Worm (Caenorhabditis elegans) whole organism, mixed stage, embryonic: ENCODE data around the gene Y62H9A.1.

ENCODE experiments used
- M03D4.4 ChIP-seq: sonication (generic microtip); optimal IDR thresholded peaks from 2 replicates; lab custom pipeline; 2017; ENCODE audit warnings: mild to moderate bottlenecking, missing genetic modification characterization, missing compliant biosample characterization
- bed-3 ChIP-seq: fragments of 200-800 bp; sonication (Bioruptor generic); optimal IDR thresholded peaks from 3 replicates; lab custom pipeline; 2018; ENCODE audit warnings: mild to moderate bottlenecking, missing genetic modification characterization, moderate library complexity, missing compliant biosample characterization
- blmp-1 ChIP-seq: fragments of 150-350 bp; optimal IDR thresholded peaks from 2 replicates; lab custom pipeline; 2014; ENCODE audit warnings: missing biosample characterization, missing genetic modification characterization
- ceh-43 ChIP-seq: fragments of 200-800 bp; sonication (Bioruptor generic); optimal IDR thresholded peaks from 2 replicates; lab custom pipeline; 2018; ENCODE audit warnings: mild to moderate bottlenecking, missing genetic modification characterization, moderate library complexity, missing compliant biosample characterization
- ceh-83 ChIP-seq: fragments of 200-800 bp; sonication (Bioruptor generic); optimal IDR thresholded peaks from 2 replicates; lab custom pipeline; 2018; ENCODE audit warnings: mild to moderate bottlenecking, missing genetic modification characterization, missing compliant biosample characterization
- ces-1 ChIP-seq: fragments of 150-350 bp; optimal IDR thresholded peaks from 2 replicates; lab custom pipeline; 2014; ENCODE audit warnings: missing biosample characterization, missing genetic modification reagents, missing genetic modification characterization
- cnd-1 ChIP-seq: fragments of 200-800 bp; sonication (Bioruptor generic); optimal IDR thresholded peaks from 2 replicates; lab custom pipeline; 2018; ENCODE audit warnings: mild to moderate bottlenecking, missing genetic modification characterization, missing compliant biosample characterization
- drap-1 ChIP-seq: fragments of 200-800 bp; sonication (Bioruptor generic); optimal IDR thresholded peaks from 3 replicates; lab custom pipeline; 2018; ENCODE audit warnings: mild to moderate bottlenecking, missing genetic modification characterization, missing compliant biosample characterization
- elt-1 ChIP-seq: sonication (generic microtip); optimal IDR thresholded peaks from 2 replicates; lab custom pipeline; 2017; ENCODE audit warnings: missing genetic modification characterization, mild to moderate bottlenecking, missing compliant biosample characterization, antibody characterized with exemption, moderate library complexity, borderline replicate concordance; ENCODE audit not compliant: insufficient read depth
- flh-1 ChIP-seq: fragments of 200-800 bp; sonication (Bioruptor generic); optimal IDR thresholded peaks from 2 replicates; lab custom pipeline; 2018; ENCODE audit warnings: mild to moderate bottlenecking, missing genetic modification characterization, moderate library complexity, missing compliant biosample characterization
- hlh-1 ChIP-seq: fragments of 150-350 bp; optimal IDR thresholded peaks from 2 replicates; lab custom pipeline; 2014; ENCODE audit warnings: missing biosample characterization, missing genetic modification reagents, missing genetic modification characterization
- lin-13 ChIP-seq: fragments of 150-350 bp; optimal IDR thresholded peaks from 2 replicates; lab custom pipeline; 2014; ENCODE audit warnings: missing biosample characterization, missing genetic modification characterization
- lsy-2 ChIP-seq: fragments of 150-350 bp; optimal IDR thresholded peaks from 2 replicates; lab custom pipeline; 2014; ENCODE audit warnings: missing biosample characterization, missing genetic modification characterization
- mab-5 ChIP-seq: fragments of 150-350 bp; optimal IDR thresholded peaks from 2 replicates; lab custom pipeline; 2014; ENCODE audit warnings: missing biosample characterization, missing genetic modification characterization
- mep-1 ChIP-seq: fragments of 150-350 bp; optimal IDR thresholded peaks from 2 replicates; lab custom pipeline; 2017; ENCODE audit warnings: missing biosample characterization, missing genetic modification reagents, missing genetic modification characterization, inconsistent platforms
- mls-2 ChIP-seq: sonication (generic microtip); optimal IDR thresholded peaks from 2 replicates; lab custom pipeline; 2016; ENCODE audit warnings: mild to moderate bottlenecking, missing genetic modification characterization, moderate library complexity, missing compliant biosample characterization
- nhr-12 ChIP-seq: fragments of 150-350 bp; optimal IDR thresholded peaks from 2 replicates; lab custom pipeline; 2014; ENCODE audit warnings: missing biosample characterization, missing genetic modification characterization
- nhr-2 ChIP-seq: fragments of 150-350 bp; optimal IDR thresholded peaks from 2 replicates; lab custom pipeline; 2014; ENCODE audit warnings: missing biosample characterization, missing genetic modification characterization
- nhr-28 ChIP-seq: fragments of 150-350 bp; optimal IDR thresholded peaks from 2 replicates; lab custom pipeline; 2014; ENCODE audit warnings: missing biosample characterization, missing genetic modification characterization
- nhr-76 ChIP-seq: sonication (generic microtip); optimal IDR thresholded peaks from 2 replicates; lab custom pipeline; 2017; ENCODE audit warnings: missing biosample characterization, missing genetic modification characterization
- pha-4 ChIP-seq: fragments of 150-350 bp; optimal IDR thresholded peaks from 2 replicates; lab custom pipeline; 2018; ENCODE audit warnings: missing biosample characterization, missing genetic modification reagents, missing genetic modification characterization
- sem-2 ChIP-seq: fragments of 200-800 bp; sonication (Bioruptor generic); optimal IDR thresholded peaks from 2 replicates; lab custom pipeline; 2018; ENCODE audit warnings: mild to moderate bottlenecking, missing genetic modification characterization, missing compliant biosample characterization
- snpc-4 ChIP-seq: fragments of 150-350 bp; optimal IDR thresholded peaks from 2 replicates; lab custom pipeline; 2014; ENCODE audit warnings: missing biosample characterization, missing genetic modification characterization
- sptf-1 ChIP-seq: sonication (generic microtip); optimal IDR thresholded peaks from 2 replicates; lab custom pipeline; 2017; ENCODE audit warnings: mild to moderate bottlenecking, missing genetic modification characterization, moderate library complexity, missing compliant biosample characterization
- tbx-8 ChIP-seq: fragments of 200-800 bp; sonication (Bioruptor generic); optimal IDR thresholded peaks from 2 replicates; lab custom pipeline; 2018; ENCODE audit warnings: mild to moderate bottlenecking, missing genetic modification characterization, moderate library complexity, missing compliant biosample characterization
- unc-120 ChIP-seq: sonication (generic microtip); optimal IDR thresholded peaks from 2 replicates; lab custom pipeline; 2017; ENCODE audit warnings: missing genetic modification characterization, missing compliant biosample characterization; ENCODE audit not compliant: poor library complexity, severe bottlenecking
- unc-39 ChIP-seq: fragments of 150-350 bp; optimal IDR thresholded peaks from 2 replicates; lab custom pipeline; 2014; ENCODE audit warnings: missing biosample characterization, missing genetic modification characterization
- unc-62 ChIP-seq: fragments of 150-350 bp; optimal IDR thresholded peaks from 2 replicates; lab custom pipeline; 2014; ENCODE audit warnings: missing biosample characterization, missing genetic modification reagents, missing genetic modification characterization
- zip-8 ChIP-seq: fragments of 150-350 bp; optimal IDR thresholded peaks from 2 replicates; lab custom pipeline; 2014; ENCODE audit warnings: missing biosample characterization, missing genetic modification characterization
- ztf-11 ChIP-seq: fragments of 150-350 bp; optimal IDR thresholded peaks from 2 replicates; lab custom pipeline; 2014; ENCODE audit warnings: missing biosample characterization, missing genetic modification characterization

The Y62H9A.1 gene

DNA sequence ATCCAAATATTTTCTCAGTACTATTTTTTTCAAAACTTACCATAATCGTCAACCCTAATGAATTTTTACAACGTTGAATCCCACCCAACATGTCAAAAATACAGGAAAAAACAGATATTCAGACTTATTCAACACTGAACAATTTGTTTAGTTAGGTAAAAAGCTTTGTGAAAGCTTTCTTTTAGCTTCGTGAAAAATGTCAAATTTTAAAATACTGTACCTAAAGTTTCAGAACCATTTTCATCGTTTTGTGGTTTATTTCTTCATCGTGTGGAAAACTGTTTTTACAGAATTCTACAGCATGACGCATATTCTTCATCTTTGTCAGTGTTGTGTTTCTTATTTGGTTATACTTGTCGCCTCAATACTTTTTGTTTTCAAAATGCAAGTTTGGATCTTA lies 24.8 kb upstream of the Y62H9A.1 start, which contains the start of gene F54F7.14:
Gene F54F7.14 (plus strand): TSS at position 301 of the 400 bp plus-strand sequence.
- TF ChIP-seq ceh-83 (GFP tag; lab: Kevin White, UChicago): no peak
- no peak for TF ChIP-seq snpc-4
- no peak for TF ChIP-seq nhr-2 (tag; lab: Kevin White, UChicago)
- TF ChIP-seq cnd-1 (tag; lab: Kevin White, UChicago): no peak
- TF ChIP-seq mab-5 (tag; lab: Kevin White, UChicago): no peak
- no peak for TF ChIP-seq sptf-1
- no peak for TF ChIP-seq lsy-2 (tag; lab: Kevin White, UChicago)
- no peak for TF ChIP-seq mls-2 (tag; lab: Kevin White, UChicago)
- no peak for TF ChIP-seq nhr-28 (tag; lab: Kevin White, UChicago)
- no peak for TF ChIP-seq elt-1 (tag; lab: Kevin White, UChicago)
- TF ChIP-seq unc-120 (tag; lab: Kevin White, UChicago): no peak
- no peak for TF ChIP-seq nhr-76 (tag; lab: Kevin White, UChicago)
- no peak for TF ChIP-seq M03D4.4 (tag; lab: Kevin White, UChicago)
- TF ChIP-seq pha-4 (tag; lab: Kevin White, UChicago): no peak
- TF ChIP-seq ces-1 (GFP tag; lab: Kevin White, UChicago): no peak
- TF ChIP-seq hlh-1 (tag; lab: Kevin White, UChicago): no peak
- no peak for TF ChIP-seq unc-62 (GFP tag; lab: Kevin White, UChicago)
- TF ChIP-seq, all 35 proteins: peak for 0

DNA sequence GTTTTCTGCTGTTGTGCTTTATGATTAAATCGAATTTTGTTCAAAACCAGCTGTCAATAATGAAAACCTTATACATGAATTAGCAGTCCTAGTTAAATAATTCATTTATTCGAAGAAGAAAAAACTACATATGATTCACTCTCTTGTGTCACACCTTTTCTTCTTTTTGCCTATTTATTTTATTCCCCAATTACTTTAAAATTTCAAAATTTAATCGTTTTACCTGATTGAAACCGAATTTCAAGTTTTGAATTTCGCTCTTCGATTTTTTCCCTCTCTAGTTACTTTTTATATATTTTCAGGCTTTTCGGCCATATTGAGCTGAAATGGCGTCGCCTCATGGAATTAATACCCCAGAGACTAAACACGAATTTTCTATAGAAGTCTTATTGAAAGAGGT lies 22.8 kb upstream of the Y62H9A.1 start, which contains the start of gene xtr-1:
Gene xtr-1 (plus strand): TSS at position 301 of the 400 bp plus-strand sequence.
- TF ChIP-seq nhr-28 (tag; lab: Kevin White, UChicago): no peak
- no peak for TF ChIP-seq sem-2 (GFP tag; lab: Kevin White, UChicago)
- no peak for TF ChIP-seq ceh-83 (GFP tag; lab: Kevin White, UChicago)
- no peak for TF ChIP-seq unc-120 (tag; lab: Kevin White, UChicago)
- TF ChIP-seq flh-1 (GFP tag; lab: Kevin White, UChicago): no peak
- TF ChIP-seq mab-5 (tag; lab: Kevin White, UChicago): no peak
- TF ChIP-seq nhr-76 (tag; lab: Kevin White, UChicago): no peak
- no peak for TF ChIP-seq mep-1 (tag; lab: Kevin White, UChicago)
- no peak for TF ChIP-seq pha-4 (tag; lab: Kevin White, UChicago)
- no peak for TF ChIP-seq drap-1 (GFP tag; lab: Kevin White, UChicago)
- no peak for TF ChIP-seq mls-2 (tag; lab: Kevin White, UChicago)
- no peak for TF ChIP-seq zip-8
- no peak for TF ChIP-seq lin-13 (tag; lab: Kevin White, UChicago)
- no peak for TF ChIP-seq nhr-2 (tag; lab: Kevin White, UChicago)
- no peak for TF ChIP-seq nhr-12
- TF ChIP-seq ces-1 (GFP tag; lab: Kevin White, UChicago): no peak
- no peak for TF ChIP-seq ceh-43 (GFP tag; lab: Kevin White, UChicago)
- TF ChIP-seq unc-39 (tag; lab: Kevin White, UChicago): no peak
- no peak for TF ChIP-seq bed-3 (GFP tag; lab: Kevin White, UChicago)

DNA sequence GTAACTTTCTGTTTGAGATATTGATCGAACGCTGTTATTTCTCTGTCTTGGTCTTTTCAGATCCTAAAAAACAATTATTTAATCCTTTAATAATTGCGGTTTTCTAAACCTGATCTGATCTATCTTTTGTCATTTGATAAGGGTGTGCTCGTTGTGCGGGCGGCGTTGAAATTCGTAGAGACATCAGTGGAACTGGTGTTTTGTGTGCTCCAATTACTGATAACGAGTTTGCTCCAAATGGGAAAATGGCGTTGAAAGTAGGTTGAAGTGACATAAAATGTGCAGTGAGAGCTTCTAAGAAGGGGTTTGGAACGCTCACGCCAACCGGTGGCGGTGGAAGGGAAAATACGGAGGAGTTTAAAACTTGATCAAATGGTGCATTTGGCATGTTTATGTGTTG lies 20.9 kb upstream of the Y62H9A.1 start:
- no peak for TF ChIP-seq M03D4.4 (tag; lab: Kevin White, UChicago)
- no peak for TF ChIP-seq tbx-8 (GFP tag; lab: Kevin White, UChicago)
- TF ChIP-seq blmp-1 (tag; lab: Kevin White, UChicago): no peak
- TF ChIP-seq flh-1 (GFP tag; lab: Kevin White, UChicago): no peak
- no peak for TF ChIP-seq ces-1 (GFP tag; lab: Kevin White, UChicago)
- no peak for TF ChIP-seq nhr-28 (tag; lab: Kevin White, UChicago)
- no peak for TF ChIP-seq ceh-43 (GFP tag; lab: Kevin White, UChicago)
- no peak for TF ChIP-seq snpc-4
- no peak for TF ChIP-seq unc-120 (tag; lab: Kevin White, UChicago)
- no peak for TF ChIP-seq mep-1 (tag; lab: Kevin White, UChicago)
- TF ChIP-seq sem-2 (GFP tag; lab: Kevin White, UChicago): no peak

DNA sequence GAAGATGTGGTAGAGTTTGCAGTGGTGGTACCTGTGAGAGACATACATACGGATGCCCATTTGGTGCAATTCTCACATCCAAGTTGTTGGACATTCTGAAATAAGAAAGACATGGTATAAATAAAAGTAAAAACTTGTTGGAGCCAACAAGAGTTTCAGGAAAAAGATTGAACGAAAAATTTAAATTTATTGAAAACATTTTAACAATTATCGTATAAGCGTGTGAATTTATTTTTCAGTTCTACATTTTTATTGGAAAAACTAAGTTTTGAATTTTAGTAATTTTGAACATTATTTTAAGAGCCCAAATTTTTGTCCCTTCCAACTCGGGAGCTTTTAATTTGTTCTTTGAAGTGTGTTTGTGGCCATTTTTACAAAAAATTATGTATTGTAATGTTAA lies 20.4 kb upstream of the Y62H9A.1 start, which contains the start of gene F54F7.8:
Gene F54F7.8 (minus strand): TSS at position 101 of the 400 bp plus-strand sequence.
- TF ChIP-seq cnd-1 (tag; lab: Kevin White, UChicago): no peak

DNA sequence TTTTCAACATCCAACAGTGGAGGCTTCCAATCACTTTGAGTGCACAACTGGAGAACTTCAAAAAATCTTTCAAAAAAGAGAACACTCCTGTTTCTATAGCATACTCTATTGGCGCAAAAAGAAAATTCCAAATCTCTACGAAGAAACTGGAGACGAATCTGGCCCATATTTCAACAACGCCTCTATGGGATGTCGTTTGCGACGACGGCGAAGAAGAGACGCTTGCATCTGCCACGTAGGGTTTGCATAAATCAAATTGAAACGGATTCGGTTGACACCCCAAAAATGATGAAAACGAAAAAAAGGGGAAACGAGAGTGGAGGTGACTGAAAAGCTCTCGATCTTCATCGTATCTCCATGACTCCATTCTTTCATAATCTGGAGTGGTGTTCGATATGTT lies 19.1 kb upstream of the Y62H9A.1 start:
- TF ChIP-seq blmp-1 (tag; lab: Kevin White, UChicago) (no peak), flh-1 (GFP tag; lab: Kevin White, UChicago) (no peak), unc-62 (GFP tag; lab: Kevin White, UChicago) (no peak), ztf-11 (tag; lab: Kevin White, UChicago) (no peak), pha-4 (tag; lab: Kevin White, UChicago) (no peak), mep-1 (tag; lab: Kevin White, UChicago) (no peak), hlh-1 (tag; lab: Kevin White, UChicago) (no peak), ceh-43 (GFP tag; lab: Kevin White, UChicago) (no peak), drap-1 (GFP tag; lab: Kevin White, UChicago) (no peak)
- TF ChIP-seq, all 35 proteins: peak for 0
